Worm (Caenorhabditis elegans) whole organism, L1 larva: ENCODE results near the gene swt-4.

Source experiments
- C04F5.9 ChIP-seq: sonication (generic microtip); optimal IDR thresholded peaks from 2 replicates; lab custom pipeline; 2016; ENCODE audit warnings: missing genetic modification characterization, missing compliant biosample characterization
- C16A3.4 ChIP-seq: fragments of 150-350 bp; optimal IDR thresholded peaks from 2 replicates; lab custom pipeline; 2014; ENCODE audit warnings: missing biosample characterization, missing genetic modification characterization
- F16B12.6 ChIP-seq: fragments of 150-350 bp; optimal IDR thresholded peaks from 2 replicates; lab custom pipeline; 2014; ENCODE audit warnings: missing biosample characterization, missing genetic modification characterization
- aha-1 ChIP-seq: fragments of 150-350 bp; optimal IDR thresholded peaks from 2 replicates; lab custom pipeline; 2014; ENCODE audit warnings: missing biosample characterization, missing genetic modification characterization
- aly-2 ChIP-seq: fragments of 150-350 bp; optimal IDR thresholded peaks from 2 replicates; lab custom pipeline; 2014; ENCODE audit warnings: missing biosample characterization, missing genetic modification characterization
- ama-1 ChIP-seq: fragments of 150-350 bp; optimal IDR thresholded peaks from 2 replicates; lab custom pipeline; 2014
- ceh-63 ChIP-seq: fragments of 200-800 bp; sonication (Bioruptor generic); optimal IDR thresholded peaks from 2 replicates; lab custom pipeline; 2018; ENCODE audit warnings: mild to moderate bottlenecking, missing genetic modification characterization, missing compliant biosample characterization
- ceh-82 ChIP-seq, 3 experiments: fragments of 150-350 bp in 1 of 3; sonication (generic microtip) in 2 of 3; optimal IDR thresholded peaks; 2 replicates each; lab custom pipeline; 2014 to 2017; ENCODE audit warnings: missing biosample characterization in 3 of 3, missing genetic modification characterization in 3 of 3
- ces-1 ChIP-seq: fragments of 150-350 bp; optimal IDR thresholded peaks from 2 replicates; lab custom pipeline; 2014; ENCODE audit warnings: missing biosample characterization, missing genetic modification reagents, missing genetic modification characterization
- dpl-1 ChIP-seq, 3 experiments: fragments of 150-350 bp in 2 of 3; sonication (generic microtip) in 1 of 3; optimal IDR thresholded peaks; 2 replicates each; lab custom pipeline; 2014 to 2017; ENCODE audit warnings: missing biosample characterization in 3 of 3, missing genetic modification characterization in 3 of 3, missing genetic modification reagents in 3 of 3
- dsc-1 ChIP-seq: sonication (generic microtip); optimal IDR thresholded peaks from 2 replicates; lab custom pipeline; 2016; ENCODE audit warnings: mild to moderate bottlenecking, missing genetic modification characterization, missing compliant biosample characterization
- fkh-4 ChIP-seq: sonication (generic microtip); optimal IDR thresholded peaks from 2 replicates; lab custom pipeline; 2016; ENCODE audit warnings: missing compliant biosample characterization, missing genetic modification characterization, borderline replicate concordance
- fkh-8 ChIP-seq: sonication (generic microtip); optimal IDR thresholded peaks from 2 replicates; lab custom pipeline; 2016; ENCODE audit warnings: mild to moderate bottlenecking, missing genetic modification characterization, missing compliant biosample characterization
- grh-1 ChIP-seq: fragments of 200-800 bp; sonication (Bioruptor generic); IDR thresholded peaks from 2 replicates; pipeline ENCODE4 v1.3.6; 2022; ENCODE audit warnings: missing genetic modification reagents, missing genetic modification characterization, missing compliant biosample characterization
- hlh-4 ChIP-seq: sonication (generic microtip); optimal IDR thresholded peaks from 2 replicates; lab custom pipeline; 2016; ENCODE audit warnings: mild to moderate bottlenecking, missing genetic modification characterization, missing compliant biosample characterization
- hpl-2 ChIP-seq: fragments of 150-350 bp; optimal IDR thresholded peaks from 2 replicates; lab custom pipeline; 2014; ENCODE audit warnings: missing biosample characterization, missing genetic modification reagents, missing genetic modification characterization
- irx-1 ChIP-seq: sonication (generic microtip); optimal IDR thresholded peaks from 2 replicates; lab custom pipeline; 2016; ENCODE audit warnings: missing genetic modification characterization, missing compliant biosample characterization
- lin-14 ChIP-seq: fragments of 200-800 bp; sonication (Bioruptor generic); optimal IDR thresholded peaks from 2 replicates; lab custom pipeline; 2018; ENCODE audit warnings: mild to moderate bottlenecking, missing genetic modification characterization, moderate library complexity, missing compliant biosample characterization
- lin-35 ChIP-seq, 2 experiments: fragments of 150-350 bp; optimal IDR thresholded peaks; 2 replicates each; lab custom pipeline; 2014; ENCODE audit warnings: missing biosample characterization in 2 of 2, missing genetic modification characterization in 2 of 2, missing genetic modification reagents in 2 of 2
- mef-2 ChIP-seq: fragments of 150-350 bp; optimal IDR thresholded peaks from 2 replicates; lab custom pipeline; 2014; ENCODE audit warnings: missing biosample characterization, missing genetic modification characterization
- nhr-19 ChIP-seq: fragments of 200-800 bp; sonication (Bioruptor generic); conservative IDR thresholded peaks from 2 replicates; pipeline ENCODE4 v1.3.6; 2022; ENCODE audit warnings: missing genetic modification characterization, missing compliant biosample characterization
- nhr-20 ChIP-seq: sonication (generic microtip); optimal IDR thresholded peaks from 2 replicates; lab custom pipeline; 2016; ENCODE audit warnings: mild to moderate bottlenecking, missing genetic modification characterization, missing compliant biosample characterization
- nhr-237 ChIP-seq: fragments of 150-350 bp; optimal IDR thresholded peaks from 2 replicates; lab custom pipeline; 2014; ENCODE audit warnings: missing biosample characterization, missing genetic modification characterization
- nhr-47 ChIP-seq: sonication (generic microtip); optimal IDR thresholded peaks from 2 replicates; lab custom pipeline; 2016; ENCODE audit warnings: mild to moderate bottlenecking, missing genetic modification characterization, moderate library complexity, missing compliant biosample characterization
- nhr-71 ChIP-seq: sonication (generic microtip); optimal IDR thresholded peaks from 2 replicates; lab custom pipeline; 2016; ENCODE audit warnings: mild to moderate bottlenecking, missing genetic modification characterization, moderate library complexity, missing compliant biosample characterization
- pax-3 ChIP-seq: fragments of 200-800 bp; sonication (Bioruptor generic); optimal IDR thresholded peaks from 2 replicates; lab custom pipeline; 2018; ENCODE audit warnings: mild to moderate bottlenecking, missing genetic modification characterization, moderate library complexity, missing compliant biosample characterization
- pqm-1 ChIP-seq: sonication (generic microtip); optimal IDR thresholded peaks from 3 replicates; lab custom pipeline; 2017; ENCODE audit warnings: missing biosample characterization, missing genetic modification characterization
- skn-1 ChIP-seq: fragments of 150-350 bp; optimal IDR thresholded peaks from 2 replicates; lab custom pipeline; 2014; ENCODE audit warnings: missing biosample characterization, missing genetic modification characterization
- sox-4 ChIP-seq: sonication (generic microtip); optimal IDR thresholded peaks from 2 replicates; lab custom pipeline; 2016; ENCODE audit warnings: missing genetic modification characterization, missing compliant biosample characterization
- sptf-1 ChIP-seq: fragments of 150-350 bp; optimal IDR thresholded peaks from 2 replicates; lab custom pipeline; 2014; ENCODE audit warnings: missing biosample characterization, missing genetic modification characterization
- sup-37 ChIP-seq: fragments of 200-800 bp; sonication (Bioruptor generic); optimal IDR thresholded peaks from 2 replicates; lab custom pipeline; 2018; ENCODE audit warnings: mild to moderate bottlenecking, missing genetic modification characterization, missing compliant biosample characterization
- swsn-7 ChIP-seq: sonication (generic microtip); optimal IDR thresholded peaks from 2 replicates; lab custom pipeline; 2016; ENCODE audit warnings: missing genetic modification characterization, missing compliant biosample characterization
- tbx-2 ChIP-seq: sonication (generic microtip); optimal IDR thresholded peaks from 2 replicates; lab custom pipeline; 2016; ENCODE audit warnings: missing genetic modification characterization, missing compliant biosample characterization
- tlp-1 ChIP-seq: fragments of 150-350 bp; optimal IDR thresholded peaks from 2 replicates; lab custom pipeline; 2014; ENCODE audit warnings: missing biosample characterization, missing genetic modification characterization
- unc-130 ChIP-seq: fragments of 150-350 bp; optimal IDR thresholded peaks from 2 replicates; lab custom pipeline; 2017; ENCODE audit warnings: missing biosample characterization, missing genetic modification characterization, inconsistent platforms
- unc-30 ChIP-seq: sonication (generic microtip); optimal IDR thresholded peaks from 2 replicates; lab custom pipeline; 2017; ENCODE audit warnings: missing biosample characterization, missing genetic modification characterization
- unc-62 ChIP-seq: fragments of 150-350 bp; optimal IDR thresholded peaks from 2 replicates; lab custom pipeline; 2014; ENCODE audit warnings: missing biosample characterization, missing genetic modification reagents, missing genetic modification characterization
- unc-86 ChIP-seq: sonication (generic microtip); optimal IDR thresholded peaks from 2 replicates; lab custom pipeline; 2016; ENCODE audit warnings: missing genetic modification characterization, missing compliant biosample characterization
- unc-98 ChIP-seq: fragments of 200-800 bp; sonication (Bioruptor generic); IDR thresholded peaks from 2 replicates; pipeline ENCODE4 v1.3.6; 2022; ENCODE audit warnings: missing genetic modification characterization, missing compliant biosample characterization
- zip-4 ChIP-seq: fragments of 200-800 bp; sonication (Bioruptor generic); optimal IDR thresholded peaks from 2 replicates; lab custom pipeline; 2018; ENCODE audit warnings: mild to moderate bottlenecking, missing genetic modification characterization, moderate library complexity, missing compliant biosample characterization

The swt-4 gene

DNA sequence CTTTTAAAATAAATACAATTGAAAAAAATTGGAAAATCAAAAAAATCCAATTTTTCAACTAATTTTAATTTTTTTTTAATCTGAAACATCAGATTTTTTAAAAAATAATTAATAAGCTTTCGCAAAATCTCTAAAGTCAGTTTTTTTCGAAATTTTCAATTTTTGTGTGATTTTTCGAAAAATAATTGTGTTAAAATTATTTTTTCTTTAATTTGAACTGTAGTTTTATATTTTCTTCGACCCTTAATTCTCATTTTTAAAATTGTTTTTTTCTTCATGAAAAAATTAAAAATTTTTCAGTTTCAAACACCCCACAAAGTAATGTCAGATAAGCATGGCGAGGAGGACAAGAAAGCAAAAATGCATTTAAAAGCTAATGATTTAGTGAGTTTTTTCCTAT is 23.9 kb downstream of the swt-4 start, which contains the start of gene rabx-5:
Gene rabx-5 (plus strand): TSS at position 301 of the 400 bp plus-strand sequence.
- TF ChIP-seq hpl-2 (GFP tag; lab: Kevin White, UChicago) (no peak), nhr-20 (tag; lab: Kevin White, UChicago) (no peak), C16A3.4 (tag; lab: Kevin White, UChicago) (no peak), hlh-4 (tag; lab: Kevin White, UChicago) (no peak), grh-1 (GFP tag; lab: Robert Waterston, UW) (no peak), tbx-2 (tag; lab: Kevin White, UChicago) (no peak), sup-37 (GFP tag; lab: Kevin White, UChicago) (no peak), ceh-63 (GFP tag; lab: Kevin White, UChicago) (no peak), nhr-19 (GFP tag; lab: Robert Waterston, UW) (no peak), ceh-82 (tag; optimal IDR thresholded peaks at IDR 0.05; lab: Kevin White, UChicago) (no peak), fkh-4 (tag; lab: Kevin White, UChicago) (no peak), pqm-1 (no peak), lin-14 (GFP tag; lab: Kevin White, UChicago) (no peak)

DNA sequence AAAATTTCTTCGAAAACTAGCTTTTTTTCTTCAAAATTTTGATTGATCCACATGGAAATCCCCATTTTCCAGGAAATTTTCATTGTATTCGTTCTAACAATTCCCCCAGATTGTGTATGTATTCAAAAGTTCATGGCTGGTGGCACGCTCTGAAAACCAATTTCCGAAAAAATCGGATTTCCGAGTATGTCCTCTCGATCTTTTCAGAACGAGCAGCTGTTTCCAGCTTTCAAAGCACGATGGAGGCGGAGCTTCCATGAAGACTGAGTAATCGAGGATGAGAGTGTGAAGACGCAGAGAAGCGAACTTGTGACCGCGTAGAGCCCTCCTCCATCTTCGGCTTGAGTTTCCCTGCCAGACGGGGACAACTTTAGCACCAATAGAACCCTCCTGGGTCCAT is 24.6 kb downstream of the swt-4 start:
- TF ChIP-seq sptf-1 (tag; lab: Kevin White, UChicago) (no peak), unc-130 (tag; lab: Kevin White, UChicago) (no peak), zip-4 (GFP tag; lab: Kevin White, UChicago) (no peak), unc-30 (no peak), ceh-63 (GFP tag; lab: Kevin White, UChicago) (no peak), swsn-7 (tag; lab: Kevin White, UChicago) (peak; percentile 13), nhr-71 (tag; lab: Kevin White, UChicago) (peak; percentile 72), dsc-1 (tag; lab: Kevin White, UChicago) (peak; percentile 51), F16B12.6 (tag; lab: Kevin White, UChicago) (peak; percentile 4), nhr-237 (tag; lab: Kevin White, UChicago) (no peak), nhr-47 (tag; lab: Kevin White, UChicago) (peak; percentile 65), tlp-1 (no peak), fkh-8 (tag; lab: Kevin White, UChicago) (peak; percentile 98), pax-3 (tag; lab: Kevin White, UChicago) (no peak), ces-1 (GFP tag; lab: Kevin White, UChicago) (no peak), ama-1 (lab: Kevin White, UChicago) (no peak), aly-2 (tag; lab: Kevin White, UChicago) (no peak), aha-1 (no peak), unc-86 (tag; lab: Kevin White, UChicago) (no peak), nhr-19 (GFP tag; lab: Robert Waterston, UW) (no peak), lin-14 (GFP tag; lab: Kevin White, UChicago) (peak; percentile 26), mef-2 (peak; percentile 24), hlh-4 (tag; lab: Kevin White, UChicago) (no peak)
- TF ChIP-seq, all 84 proteins: peak for 8

DNA sequence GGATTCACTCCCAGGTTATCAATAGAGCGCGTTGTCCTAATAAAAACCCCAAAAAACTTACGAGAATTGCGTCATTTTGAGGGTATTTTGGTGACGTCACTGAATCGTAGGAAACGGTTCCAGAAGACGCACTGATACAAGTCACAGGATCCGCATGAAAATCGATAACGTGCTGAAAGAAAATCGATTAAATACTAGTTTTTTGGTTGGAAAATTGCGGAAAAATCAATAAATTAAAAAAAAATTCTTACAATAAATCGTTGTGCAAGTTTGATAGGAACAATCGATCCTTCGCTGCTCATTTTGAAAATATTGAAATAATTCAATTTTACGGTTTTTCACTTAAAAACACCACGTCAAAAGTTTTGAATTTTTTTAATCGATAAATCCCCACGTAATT is 25.7 kb downstream of the swt-4 start, which contains the start of gene Y39A1A.2:
Gene Y39A1A.2 (minus strand): TSS at position 319 of the 400 bp plus-strand sequence.
- TF ChIP-seq irx-1 (tag; lab: Kevin White, UChicago) (no peak), unc-62 (no peak), sox-4 (tag; lab: Kevin White, UChicago) (no peak), nhr-237 (tag; lab: Kevin White, UChicago) (no peak), dpl-1 (GFP tag; optimal IDR thresholded peaks at IDR 0.05; lab: Kevin White, UChicago) (no peak), grh-1 (GFP tag; lab: Robert Waterston, UW) (no peak), C04F5.9 (no peak), tlp-1 (no peak), fkh-4 (tag; lab: Kevin White, UChicago) (no peak), nhr-47 (tag; lab: Kevin White, UChicago) (no peak), lin-35 (GFP tag; optimal IDR thresholded peaks at IDR 0.05; lab: Kevin White, UChicago) (no peak), unc-98 (GFP tag; lab: Robert Waterston, UW) (no peak), unc-130 (tag; lab: Kevin White, UChicago) (no peak), ama-1 (lab: Kevin White, UChicago) (no peak), ces-1 (GFP tag; lab: Kevin White, UChicago) (no peak), skn-1 (no peak), unc-86 (tag; lab: Kevin White, UChicago) (no peak)
